Fruit fly (Drosophila melanogaster) S2 (cell line): ENCODE data around the gene RhoGEF4.

Experiments used
- CG8478 ChIP-seq: fragments of >200 bp; optimal IDR thresholded peaks from 2 replicates; lab custom pipeline; 2018
- CTCF ChIP-seq, 2 experiments: fragments of >200 bp; optimal IDR thresholded peaks; 2 replicates each; lab custom pipeline; 2018

RhoGEF4 gene

dm6 chr3L:7346951-7347350, 23.7 kb upstream of the RhoGEF4 start, which contains the start of gene CG14834:
CG14834 (minus strand) TSS chr3L:7347123.
- no peak for TF ChIP-seq CG8478
- TF ChIP-seq CTCF (optimal IDR thresholded peaks at IDR 0.05; lab: Kevin White, UChicago), result no peak

- TF ChIP-seq CTCF (optimal IDR thresholded peaks at IDR 0.05; lab: Kevin White, UChicago), result no peak
- no peak for TF ChIP-seq CG8478
These were observed 21.8 kb upstream of the RhoGEF4 start, which contains the start of gene Cln7 for dm6 chr3L:7344965-7345427. Cln7 (minus strand) TSS chr3L:7345183.

dm6 chr3L:7344001-7344400, 20.8 kb upstream of the RhoGEF4 start:
- no peak for TF ChIP-seq CG8478
- no peak for TF ChIP-seq CTCF (optimal IDR thresholded peaks at IDR 0.05; lab: Kevin White, UChicago)

dm6 chr3L:7339216-7339742, 16.1 kb upstream of the RhoGEF4 start, which contains the start of the genes lark and eco:
lark (plus strand) TSS chr3L:7339266.
eco (minus strand) TSS chr3L:7339340.
- TF ChIP-seq CTCF (optimal IDR thresholded peaks at IDR 0.05; lab: Kevin White, UChicago) (no peak), CG8478 (no peak)

- TF ChIP-seq CG8478, result no peak
- TF ChIP-seq CTCF (optimal IDR thresholded peaks at IDR 0.05; lab: Kevin White, UChicago), result no peak
These were observed 15.6 kb upstream of the RhoGEF4 start for dm6 chr3L:7338786-7339185.

dm6 chr3L:7334990-7335389, 11.8 kb upstream of the RhoGEF4 start, which contains the start of the genes wrm1 and wrm2:
wrm1 (minus strand) TSS chr3L:7335226.
wrm2 (minus strand) TSS chr3L:7335226.
- TF ChIP-seq CTCF (optimal IDR thresholded peaks at IDR 0.05; lab: Kevin White, UChicago) (no peak), CG8478 (no peak)

dm6 chr3L:7328567-7329253, 5.5 kb upstream of the RhoGEF4 start, which contains the start of the genes mrva, CG42307 and mus312:
mrva (minus strand) TSS chr3L:7328842.
CG42307 (plus strand) TSS chr3L:7329132.
mus312 (plus strand) TSS chr3L:7329132.
- TF ChIP-seq CG8478 (no peak), CTCF (optimal IDR thresholded peaks at IDR 0.05; lab: Kevin White, UChicago) (no peak)

dm6 chr3L:7326676-7327075, 3.5 kb upstream of the RhoGEF4 start:
- TF ChIP-seq CG8478 (no peak), CTCF (optimal IDR thresholded peaks at IDR 0.05; lab: Kevin White, UChicago) (no peak)

- TF ChIP-seq CG8478 (no peak), CTCF (optimal IDR thresholded peaks at IDR 0.05; lab: Kevin White, UChicago) (no peak)
These were observed 3.4 kb downstream of the RhoGEF4 start, which contains the start of gene CG8607 for dm6 chr3L:7319768-7320167. CG8607 (plus strand) TSS chr3L:7320068.

- TF ChIP-seq CG8478 (no peak), CTCF (optimal IDR thresholded peaks at IDR 0.05; lab: Kevin White, UChicago) (no peak)
These were observed 9.1 kb downstream of the RhoGEF4 start for dm6 chr3L:7314133-7314532.

dm6 chr3L:7313559-7314132, 9.6 kb downstream of the RhoGEF4 start:
- TF ChIP-seq CG8478 (no peak), CTCF (optimal IDR thresholded peaks at IDR 0.05; lab: Kevin White, UChicago) (no peak)

dm6 chr3L:7312754-7313153, 10.5 kb downstream of the RhoGEF4 start, which contains the start of gene unc-13-4A:
unc-13-4A (minus strand) TSS chr3L:7312896.
- no peak for TF ChIP-seq CTCF (optimal IDR thresholded peaks at IDR 0.05; lab: Kevin White, UChicago)
- TF ChIP-seq CG8478, result no peak

dm6 chr3L:7300660-7301059, 22.6 kb downstream of the RhoGEF4 start:
- TF ChIP-seq CG8478, result no peak
- no peak for TF ChIP-seq CTCF (optimal IDR thresholded peaks at IDR 0.05; lab: Kevin White, UChicago)

- TF ChIP-seq CG8478, result no peak
- TF ChIP-seq CTCF (optimal IDR thresholded peaks at IDR 0.05; lab: Kevin White, UChicago), result no peak
These were observed 39.7 kb downstream of the RhoGEF4 start for dm6 chr3L:7283541-7283940.
